Worm (Caenorhabditis elegans) whole organism, late embryonic: ENCODE data around the gene F53A9.7.

Experiments
- eyg-1 ChIP-seq: sonication (generic microtip); optimal IDR thresholded peaks from 2 replicates; lab custom pipeline; 2016; ENCODE audit warnings: missing genotype, missing genetic modification characterization, missing compliant biosample characterization
- lin-11 ChIP-seq: fragments of 200-800 bp; sonication (Bioruptor generic); optimal IDR thresholded peaks from 2 replicates; lab custom pipeline; 2018; ENCODE audit warnings: mild to moderate bottlenecking, missing genetic modification characterization, missing compliant biosample characterization
- nfya-1 ChIP-seq: sonication (generic microtip); optimal IDR thresholded peaks from 2 replicates; lab custom pipeline; 2017; ENCODE audit warnings: missing genetic modification characterization, mild to moderate bottlenecking, missing compliant biosample characterization, antibody characterized with exemption, moderate library complexity
- odd-2 ChIP-seq: sonication (generic microtip); optimal IDR thresholded peaks from 2 replicates; lab custom pipeline; 2017; ENCODE audit warnings: antibody characterized with exemption, mild to moderate bottlenecking, missing genetic modification characterization, missing compliant biosample characterization
- pat-9 ChIP-seq: fragments of 200-800 bp; sonication (Bioruptor generic); optimal IDR thresholded peaks from 2 replicates; lab custom pipeline; 2018; ENCODE audit warnings: mild to moderate bottlenecking, missing genetic modification characterization, moderate library complexity, missing compliant biosample characterization
- pha-4 ChIP-seq: fragments of 150-350 bp; optimal IDR thresholded peaks from 2 replicates; lab custom pipeline; 2018; ENCODE audit warnings: missing biosample characterization, missing genetic modification reagents, missing genetic modification characterization
- tbx-2 ChIP-seq: sonication (generic microtip); optimal IDR thresholded peaks from 2 replicates; lab custom pipeline; 2016; ENCODE audit warnings: missing genetic modification characterization, missing compliant biosample characterization

DNA sequence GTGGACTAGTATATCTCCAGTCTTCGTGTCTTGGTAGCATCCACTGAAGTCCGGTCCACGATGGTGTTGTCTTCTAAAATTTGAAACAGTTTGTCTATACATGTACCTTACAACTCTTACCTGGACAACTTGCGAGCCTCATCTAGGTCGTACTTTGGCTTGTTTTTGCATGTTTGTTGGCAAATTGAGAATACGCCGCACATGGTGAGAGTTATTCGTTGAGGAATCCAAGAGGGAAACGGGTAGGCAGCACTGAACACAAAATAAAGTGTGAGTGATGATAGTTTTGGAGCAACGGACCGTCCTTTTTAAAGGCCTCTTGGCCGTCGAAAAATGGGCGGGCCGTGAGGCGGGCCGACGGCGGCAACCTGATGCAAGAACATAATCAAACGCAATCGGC lies 33.9 kb upstream of the F53A9.7 start, which contains the start of gene asns-2:
- TF ChIP-seq pha-4 (tag; lab: Kevin White, UChicago) (no peak), tbx-2 (no peak), pat-9 (tag; lab: Kevin White, UChicago) (no peak), nfya-1 (no peak), eyg-1 (no peak), odd-2 (tag; lab: Kevin White, UChicago) (no peak), lin-11 (no peak)
